Fruit fly (Drosophila melanogaster) whole organism, embryonic: ENCODE results near the gene CG46467.
A peak's percentile ranks its signal among the peaks of the same experiment; 100 is the strongest.

Source experiments
- Ada2b ChIP-seq: fragments of 200-800 bp; sonication (Bioruptor generic); IDR thresholded peaks from 2 replicates; pipeline ENCODE4 v1.3.6; 2022; ENCODE audit warnings: missing biosample characterization, missing genetic modification characterization
- Adf1 ChIP-seq: fragments of 200-800 bp; sonication (Bioruptor generic); IDR thresholded peaks from 2 replicates; pipeline ENCODE4 v1.3.6; 2022; ENCODE audit warnings: missing biosample characterization, missing genetic modification characterization
- BtbVII ChIP-seq: fragments of 200-800 bp; sonication (Bioruptor generic); optimal IDR thresholded peaks from 3 replicates; lab custom pipeline; 2017; ENCODE audit warnings: missing biosample characterization, mild to moderate bottlenecking, missing genetic modification characterization
- C15 ChIP-seq: fragments of 200-800 bp; sonication (Bioruptor generic); IDR thresholded peaks from 3 replicates; pipeline ENCODE4 v1.3.6; 2022; ENCODE audit warnings: missing biosample characterization, missing genetic modification characterization
- CG10147 ChIP-seq: fragments of 200-800 bp; sonication (Bioruptor generic); optimal IDR thresholded peaks from 2 replicates; lab custom pipeline; 2019; ENCODE audit warnings: missing biosample characterization, mild to moderate bottlenecking, missing genetic modification characterization, moderate library complexity
- CG11398 ChIP-seq: fragments of 200-800 bp; sonication (Bioruptor generic); optimal IDR thresholded peaks from 2 replicates; lab custom pipeline; 2016; ENCODE audit warnings: missing biosample characterization, missing genetic modification characterization
- CG11456 ChIP-seq: fragments of 200-800 bp; sonication (Bioruptor generic); IDR thresholded peaks from 3 replicates; pipeline ENCODE4 v1.3.6; 2022; ENCODE audit warnings: missing biosample characterization, missing genetic modification characterization
- CG12769 ChIP-seq: fragments of 200-800 bp; sonication (Bioruptor generic); optimal IDR thresholded peaks from 2 replicates; lab custom pipeline; 2019; ENCODE audit warnings: missing biosample characterization, mild to moderate bottlenecking, missing genetic modification characterization, moderate library complexity
- CG12942 ChIP-seq: fragments of 200-800 bp; sonication (Bioruptor generic); optimal IDR thresholded peaks from 3 replicates; lab custom pipeline; 2016; ENCODE audit warnings: missing biosample characterization, missing genetic modification characterization
- CG13624 ChIP-seq: fragments of 200-800 bp; sonication (Bioruptor generic); optimal IDR thresholded peaks from 2 replicates; lab custom pipeline; 2016; ENCODE audit warnings: missing biosample characterization, missing genetic modification characterization
- CG14014 ChIP-seq: fragments of 200-800 bp; sonication (Bioruptor generic); IDR thresholded peaks from 2 replicates; pipeline ENCODE4 v1.3.6; 2022; ENCODE audit warnings: missing biosample characterization, missing genetic modification characterization
- CG15269 ChIP-seq: fragments of 200-800 bp; sonication (Bioruptor generic); optimal IDR thresholded peaks from 2 replicates; lab custom pipeline; 2018; ENCODE audit warnings: missing biosample characterization, mild to moderate bottlenecking, missing genetic modification characterization, moderate library complexity
- CG17568 ChIP-seq: fragments of 200-800 bp; sonication (Bioruptor generic); optimal IDR thresholded peaks from 2 replicates; lab custom pipeline; 2018; ENCODE audit warnings: missing biosample characterization, mild to moderate bottlenecking, missing genetic modification characterization, moderate library complexity
- CG1792 ChIP-seq: fragments of 200-800 bp; sonication (Bioruptor generic); optimal IDR thresholded peaks from 2 replicates; lab custom pipeline; 2016; ENCODE audit warnings: missing biosample characterization, missing genetic modification characterization
- CG18476 ChIP-seq: fragments of 200-800 bp; sonication (Bioruptor generic); optimal IDR thresholded peaks from 2 replicates; lab custom pipeline; 2016; ENCODE audit warnings: missing biosample characterization, mild to moderate bottlenecking, missing genetic modification characterization
- CG18599 ChIP-seq: fragments of 200-800 bp; sonication (Bioruptor generic); optimal IDR thresholded peaks from 3 replicates; lab custom pipeline; 2017; ENCODE audit warnings: missing biosample characterization, missing genetic modification characterization, mild to moderate bottlenecking, moderate library complexity, missing genetic modification reagents
- CG2120 ChIP-seq: fragments of 200-800 bp; sonication (Bioruptor generic); optimal IDR thresholded peaks from 3 replicates; lab custom pipeline; 2016; ENCODE audit warnings: missing biosample characterization, missing genetic modification characterization
- CG2875 ChIP-seq: fragments of 200-800 bp; sonication (Bioruptor generic); optimal IDR thresholded peaks from 2 replicates; lab custom pipeline; 2017; ENCODE audit warnings: missing biosample characterization, mild to moderate bottlenecking, missing genetic modification characterization, missing genetic modification reagents
- CG3847 ChIP-seq: fragments of 200-800 bp; sonication (Bioruptor generic); IDR thresholded peaks from 2 replicates; pipeline ENCODE4 v1.3.6; 2022; ENCODE audit warnings: missing biosample characterization, missing genetic modification characterization
- CG5180 ChIP-seq: fragments of 200-800 bp; sonication (Bioruptor generic); optimal IDR thresholded peaks from 3 replicates; lab custom pipeline; 2017; ENCODE audit warnings: missing biosample characterization, missing genetic modification characterization, mild to moderate bottlenecking, moderate library complexity, missing genetic modification reagents
- CG6689 ChIP-seq: fragments of 200-800 bp; sonication (Bioruptor generic); IDR thresholded peaks from 2 replicates; pipeline ENCODE4 v1.3.6; 2022; ENCODE audit warnings: missing biosample characterization, missing genetic modification characterization
- CG8290 ChIP-seq, 3 experiments: fragments of 200-800 bp; sonication (Bioruptor generic); optimal IDR thresholded peaks; 2 replicates each; lab custom pipeline; 2016 to 2019; ENCODE audit warnings: missing biosample characterization in 3 of 3, missing genetic modification characterization in 3 of 3, mild to moderate bottlenecking in 2 of 3, moderate library complexity in 1 of 3
- CG8478 ChIP-seq: fragments of >200 bp; optimal IDR thresholded peaks from 2 replicates; lab custom pipeline; 2018
- CG8924 ChIP-seq: fragments of 200-800 bp; optimal IDR thresholded peaks from 3 replicates; lab custom pipeline; 2019; ENCODE audit warnings: missing biosample characterization, mild to moderate bottlenecking, missing genetic modification characterization, moderate library complexity
- CG9609 ChIP-seq: fragments of 200-800 bp; sonication (Bioruptor generic); optimal IDR thresholded peaks from 3 replicates; lab custom pipeline; 2016; ENCODE audit warnings: missing biosample characterization, missing genetic modification characterization
- Camta ChIP-seq: fragments of 200-800 bp; sonication (Bioruptor generic); optimal IDR thresholded peaks from 2 replicates; lab custom pipeline; 2016; ENCODE audit warnings: missing biosample characterization, missing genetic modification characterization
- H2.0 ChIP-seq: fragments of 200-800 bp; sonication (Bioruptor generic); IDR thresholded peaks from 2 replicates; pipeline ENCODE4 v1.3.6; 2022; ENCODE audit warnings: missing biosample characterization, missing genetic modification characterization
- HmgZ ChIP-seq: fragments of 200-800 bp; sonication (Bioruptor generic); optimal IDR thresholded peaks from 2 replicates; lab custom pipeline; 2018; ENCODE audit warnings: missing biosample characterization, mild to moderate bottlenecking, missing genetic modification characterization
- Kr ChIP-seq: fragments of 200-800 bp; sonication (Bioruptor generic); optimal IDR thresholded peaks from 2 replicates; lab custom pipeline; 2017; ENCODE audit warnings: missing biosample characterization, mild to moderate bottlenecking, missing genetic modification characterization
- Pdp1 ChIP-seq, 2 experiments: fragments of 200-800 bp; sonication (Bioruptor generic); optimal IDR thresholded peaks; 3 replicates each; lab custom pipeline; 2016; ENCODE audit warnings: missing biosample characterization in 2 of 2, missing genetic modification characterization in 2 of 2, mild to moderate bottlenecking in 1 of 2, moderate library complexity in 1 of 2
- Usf ChIP-seq: fragments of 200-800 bp; sonication (Bioruptor generic); optimal IDR thresholded peaks from 2 replicates; lab custom pipeline; 2017; ENCODE audit warnings: missing genotype, missing biosample characterization, missing genetic modification characterization
- ash1 ChIP-seq: fragments of 200-800 bp; sonication (Bioruptor generic); optimal IDR thresholded peaks from 2 replicates; lab custom pipeline; 2018; ENCODE audit warnings: missing biosample characterization, mild to moderate bottlenecking, missing genetic modification characterization
- az2 ChIP-seq: fragments of 200-800 bp; sonication (Bioruptor generic); optimal IDR thresholded peaks from 3 replicates; lab custom pipeline; 2016; ENCODE audit warnings: missing biosample characterization, missing genetic modification characterization
- bcd ChIP-seq: fragments of 200-800 bp; sonication (Bioruptor generic); optimal IDR thresholded peaks from 2 replicates; lab custom pipeline; 2017; ENCODE audit warnings: missing biosample characterization, mild to moderate bottlenecking, missing genetic modification characterization
- chn ChIP-seq: fragments of 200-800 bp; sonication (Bioruptor generic); optimal IDR thresholded peaks from 2 replicates; lab custom pipeline; 2016; ENCODE audit warnings: missing biosample characterization, missing genetic modification characterization
- dm ChIP-seq: fragments of 200-800 bp; sonication (Bioruptor generic); optimal IDR thresholded peaks from 3 replicates; lab custom pipeline; 2016; ENCODE audit warnings: missing biosample characterization, missing genetic modification characterization
- esg ChIP-seq: fragments of 200-800 bp; sonication (Bioruptor generic); conservative IDR thresholded peaks from 2 replicates; pipeline ENCODE4 v1.3.6; 2022; ENCODE audit warnings: missing biosample characterization, missing genetic modification characterization
- exex ChIP-seq: fragments of 200-800 bp; sonication (Bioruptor generic); optimal IDR thresholded peaks from 4 replicates; lab custom pipeline; 2018; ENCODE audit warnings: missing biosample characterization, mild to moderate bottlenecking, missing genetic modification characterization, moderate library complexity
- grau ChIP-seq: fragments of 200-800 bp; optimal IDR thresholded peaks from 3 replicates; lab custom pipeline; 2019; ENCODE audit warnings: missing biosample characterization, mild to moderate bottlenecking, missing genetic modification characterization, moderate library complexity
- ken ChIP-seq: fragments of 200-800 bp; sonication (Bioruptor generic); IDR thresholded peaks from 3 replicates; pipeline ENCODE4 v1.3.6; 2022; ENCODE audit warnings: missing biosample characterization, missing genetic modification characterization
- knrl ChIP-seq: fragments of 200-800 bp; sonication (Bioruptor generic); IDR thresholded peaks from 3 replicates; pipeline ENCODE4 v1.3.6; 2022; ENCODE audit warnings: missing biosample characterization, missing genetic modification characterization; ENCODE audit not compliant: partially characterized antibody
- lab ChIP-seq: fragments of 200-800 bp; sonication (Bioruptor generic); optimal IDR thresholded peaks from 3 replicates; lab custom pipeline; 2017; ENCODE audit warnings: missing biosample characterization, missing genetic modification characterization, mild to moderate bottlenecking, moderate library complexity, missing genetic modification reagents
- luna ChIP-seq: fragments of 200-800 bp; sonication (Bioruptor generic); optimal IDR thresholded peaks from 2 replicates; lab custom pipeline; 2016; ENCODE audit warnings: missing biosample characterization, missing genetic modification characterization
- pho ChIP-seq: fragments of 200-800 bp; sonication (Bioruptor generic); optimal IDR thresholded peaks from 2 replicates; lab custom pipeline; 2016; ENCODE audit warnings: missing biosample characterization, missing genetic modification characterization
- run ChIP-seq: fragments of 200-800 bp; sonication (Bioruptor generic); optimal IDR thresholded peaks from 3 replicates; lab custom pipeline; 2018; ENCODE audit warnings: missing biosample characterization, mild to moderate bottlenecking, missing genetic modification characterization
- sens ChIP-seq: fragments of 200-800 bp; sonication (Bioruptor generic); peaks from one replicate; lab custom pipeline; 2016; ENCODE audit warnings: missing biosample characterization, missing genetic modification characterization
- sug ChIP-seq: fragments of 200-800 bp; optimal IDR thresholded peaks from 2 replicates; lab custom pipeline; 2019; ENCODE audit warnings: missing biosample characterization, mild to moderate bottlenecking, missing genetic modification characterization, moderate library complexity
- tx ChIP-seq: fragments of 200-800 bp; sonication (Bioruptor generic); optimal IDR thresholded peaks from 2 replicates; lab custom pipeline; 2016; ENCODE audit warnings: missing biosample characterization, missing genetic modification characterization
- wek ChIP-seq: fragments of 200-800 bp; sonication (Bioruptor generic); optimal IDR thresholded peaks from 3 replicates; lab custom pipeline; 2018; ENCODE audit warnings: missing biosample characterization, mild to moderate bottlenecking, missing genetic modification characterization, moderate library complexity
- zfh1 ChIP-seq: fragments of 200-800 bp; sonication (Bioruptor generic); IDR thresholded peaks from 3 replicates; pipeline ENCODE4 v1.3.6; 2022; ENCODE audit warnings: missing biosample characterization, missing genetic modification characterization

Gene CG46467

DNA sequence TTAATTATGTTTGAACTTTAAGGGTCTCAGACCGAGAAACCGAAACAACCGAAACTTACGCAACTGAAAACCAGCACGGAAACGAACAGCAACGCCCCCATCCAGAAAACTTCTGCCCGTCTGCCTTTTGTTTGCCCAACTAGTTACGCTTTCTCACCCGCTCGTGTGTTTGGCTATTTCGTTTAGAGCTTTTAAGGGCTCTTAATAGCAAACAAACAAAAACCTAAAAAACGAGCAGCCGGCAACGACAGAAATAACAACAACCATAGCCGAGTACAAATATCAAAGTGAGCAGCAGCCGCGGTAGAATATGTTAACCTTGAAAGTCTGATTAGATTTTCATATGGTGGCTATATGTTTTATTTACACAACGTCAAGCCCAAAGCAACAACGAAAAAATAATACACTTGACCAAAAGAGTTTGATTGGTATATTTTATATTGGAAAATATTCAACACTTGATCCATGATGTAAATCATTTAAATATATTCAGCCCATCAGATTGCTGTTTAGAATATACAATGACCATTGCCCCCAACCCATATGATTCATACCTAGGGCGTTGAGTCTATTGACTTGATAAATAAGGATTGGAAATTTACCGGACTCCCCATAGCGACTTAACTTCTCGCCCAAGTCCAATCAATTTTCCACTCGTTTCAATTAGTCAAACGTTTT, 70.0 kb downstream of the CG46467 start (continued):
- TF ChIP-seq BtbVII (GFP tag; lab: Kevin White, UChicago) (peak; percentile 5), Ada2b (GFP tag; lab: Robert Waterston, UW) (no peak), pho (GFP tag; lab: Kevin White, UChicago) (peak; percentile 10), CG9609 (no peak), CG12769 (peak; percentile 63), dm (GFP tag; lab: Kevin White, UChicago) (no peak), Camta (GFP tag; lab: Kevin White, UChicago) (no peak), Usf (GFP tag; lab: Kevin White, UChicago) (no peak), CG2875 (GFP tag; lab: Kevin White, UChicago) (no peak), ken (GFP tag; lab: Robert Waterston, UW) (no peak), wek (no peak), CG1792 (GFP tag; lab: Kevin White, UChicago) (no peak), CG2120 (GFP tag; lab: Kevin White, UChicago) (peak; percentile 47), CG8924 (tag; lab: Kevin White, UChicago) (peak; percentile 22), CG8478 (lab: Kevin White, UChicago) (no peak), sug (tag; lab: Kevin White, UChicago) (peak; percentile 87), CG18599 (GFP tag; lab: Kevin White, UChicago) (peak; percentile 46), CG14014 (GFP tag; lab: Robert Waterston, UW) (peak; percentile 5; the same call in 1 of the 2 replicates), az2 (GFP tag; lab: Kevin White, UChicago) (no peak), exex (peak; percentile 72), grau (tag; lab: Kevin White, UChicago) (peak; percentile 12), lab (GFP tag; lab: Kevin White, UChicago) (peak; percentile 52), C15 (no peak), CG18476 (GFP tag; lab: Kevin White, UChicago) (no peak), run (tag; lab: Kevin White, UChicago) (peak; percentile 1), CG10147 (GFP tag; lab: Kevin White, UChicago) (peak; percentile 4), knrl (GFP tag; lab: Robert Waterston, UW) (no peak), chn (GFP tag; lab: Kevin White, UChicago) (no peak), CG5180 (GFP tag; lab: Kevin White, UChicago) (peak; percentile 34), CG11398 (no peak), luna (GFP tag; lab: Kevin White, UChicago) (no peak), CG12942 (GFP tag; lab: Kevin White, UChicago) (no peak), tx (GFP tag; lab: Kevin White, UChicago) (no peak), CG15269 (tag; lab: Kevin White, UChicago) (peak; percentile 35), CG13624 (peak; percentile 23), CG17568 (GFP tag; lab: Kevin White, UChicago) (peak; percentile 41), Adf1 (GFP tag; lab: Robert Waterston, UW) (peak; percentile 55; the same call in 1 of the 2 replicates), CG11456 (no peak), Pdp1 (GFP tag; optimal IDR thresholded peaks at IDR 0.05; lab: Kevin White, UChicago) (peak in 1 of 2 experiments; percentile 96), CG3847 (no peak), CG8290 (GFP tag; optimal IDR thresholded peaks at IDR 0.05; lab: Kevin White, UChicago) (no peak), CG8290 (tag; optimal IDR thresholded peaks at IDR 0.05; lab: Kevin White, UChicago) (no peak), H2.0 (GFP tag; lab: Robert Waterston, UW) (no peak), Kr (GFP tag; lab: Kevin White, UChicago) (no peak), ash1 (GFP tag; lab: Kevin White, UChicago) (no peak), bcd (GFP tag; lab: Kevin White, UChicago) (no peak), sens (peak; percentile 59), CG6689 (GFP tag; lab: Robert Waterston, UW) (no peak), esg (no peak), zfh1 (GFP tag; lab: Robert Waterston, UW) (no peak), HmgZ (tag; lab: Kevin White, UChicago) (peak; percentile 50)
